Worm (Caenorhabditis elegans): Measurements from ENCODE around the gene Y27F2A.6.

ce11 chrII:3170089-3170488, 13.1 kb downstream of the Y27F2A.6 start, which contains the start of gene fbxc-55:
- TF ChIP-seq fkh-10 (GFP tag; optimal IDR thresholded peaks at IDR 0.05) (no peak), nhr-25 (tag; optimal IDR thresholded peaks at IDR 0.05; ENCODE audit: borderline replicate concordance, insufficient read depth) (no peak), ama-1 (optimal IDR thresholded peaks at IDR 0.05) (no peak), egl-27 (tag; optimal IDR thresholded peaks at IDR 0.05) (no peak), daf-16 (GFP tag; optimal IDR thresholded peaks at IDR 0.05) (no peak), daf-16 (tag; optimal IDR thresholded peaks at IDR 0.05) (no peak), T20F7.1 (GFP tag; optimal IDR thresholded peaks at IDR 0.05) (no peak), R02D3.7 (tag; optimal IDR thresholded peaks at IDR 0.05) (no peak)

Data from whole organism, L4 larva.